Fruit fly (Drosophila melanogaster) whole organism, adult: ENCODE measurements around the gene bcn92.

Experiments
- CG11617 ChIP-seq: fragments of 200-800 bp; sonication (Bioruptor generic); optimal IDR thresholded peaks from 2 replicates; lab custom pipeline; 2017; ENCODE audit warnings: mild to moderate bottlenecking, missing biosample characterization, missing genetic modification reagents, missing genetic modification characterization
- CG12768 ChIP-seq: fragments of 200-800 bp; sonication (Bioruptor generic); optimal IDR thresholded peaks from 2 replicates; lab custom pipeline; 2017; ENCODE audit warnings: missing biosample characterization, missing genetic modification characterization, mild to moderate bottlenecking, moderate library complexity, missing genetic modification reagents
- CG14711 ChIP-seq: fragments of 200-800 bp; sonication (Bioruptor generic); optimal IDR thresholded peaks from 2 replicates; lab custom pipeline; 2018; ENCODE audit warnings: missing biosample characterization, mild to moderate bottlenecking, missing genetic modification characterization, moderate library complexity
- CG1620 ChIP-seq: fragments of 200-800 bp; sonication (Bioruptor generic); optimal IDR thresholded peaks from 2 replicates; lab custom pipeline; 2016; ENCODE audit warnings: missing biosample characterization, missing genetic modification characterization
- CG33017 ChIP-seq: fragments of 200-800 bp; sonication (Bioruptor generic); optimal IDR thresholded peaks from 2 replicates; lab custom pipeline; 2018; ENCODE audit warnings: missing biosample characterization, mild to moderate bottlenecking, missing genetic modification characterization, moderate library complexity
- CG5204 ChIP-seq: fragments of 200-800 bp; sonication (Bioruptor generic); optimal IDR thresholded peaks from 2 replicates; lab custom pipeline; 2016; ENCODE audit warnings: missing biosample characterization, missing genetic modification characterization
- CG7045 ChIP-seq: fragments of 200-800 bp; sonication (Bioruptor generic); optimal IDR thresholded peaks from 2 replicates; lab custom pipeline; 2017; ENCODE audit warnings: missing biosample characterization, mild to moderate bottlenecking, missing genetic modification characterization
- CG7101 ChIP-seq: fragments of 200-800 bp; sonication (Bioruptor generic); optimal IDR thresholded peaks from 2 replicates; lab custom pipeline; 2018; ENCODE audit warnings: missing biosample characterization, mild to moderate bottlenecking, missing genetic modification characterization, moderate library complexity
- Clk ChIP-seq: fragments of 200-800 bp; sonication (Bioruptor generic); optimal IDR thresholded peaks from 2 replicates; lab custom pipeline; 2017; ENCODE audit warnings: missing biosample characterization, missing genetic modification characterization
- Crg-1 ChIP-seq: fragments of 200-800 bp; sonication (Bioruptor generic); optimal IDR thresholded peaks from 2 replicates; lab custom pipeline; 2016; ENCODE audit warnings: missing biosample characterization, missing genetic modification characterization
- Hr96 ChIP-seq: fragments of 200-800 bp; sonication (Bioruptor generic); optimal IDR thresholded peaks from 2 replicates; lab custom pipeline; 2016; ENCODE audit warnings: missing biosample characterization, missing genetic modification characterization
- Mnt ChIP-seq: fragments of 200-800 bp; sonication (Bioruptor generic); optimal IDR thresholded peaks from 2 replicates; lab custom pipeline; 2016; ENCODE audit warnings: missing biosample characterization, mild to moderate bottlenecking, missing genetic modification characterization
- bab1 ChIP-seq: fragments of 200-800 bp; sonication (Bioruptor generic); optimal IDR thresholded peaks from 3 replicates; lab custom pipeline; 2019; ENCODE audit warnings: missing biosample characterization, mild to moderate bottlenecking, missing genetic modification characterization, moderate library complexity
- cic ChIP-seq: fragments of 200-800 bp; sonication (Bioruptor generic); optimal IDR thresholded peaks from 2 replicates; lab custom pipeline; 2017; ENCODE audit warnings: missing biosample characterization, mild to moderate bottlenecking, missing genetic modification characterization, moderate library complexity
- cnc ChIP-seq, 2 experiments: fragments of >200 bp; optimal IDR thresholded peaks; 2 replicates each; lab custom pipeline; 2017
- kay ChIP-seq: fragments of 200-800 bp; sonication (Bioruptor generic); peaks from one replicate; lab custom pipeline; 2016; ENCODE audit warnings: missing biosample characterization, missing genetic modification characterization, borderline replicate concordance
- ovo ChIP-seq: fragments of 200-800 bp; sonication (Bioruptor generic); optimal IDR thresholded peaks from 2 replicates; lab custom pipeline; 2016; ENCODE audit warnings: missing biosample characterization, missing genetic modification characterization
- pad ChIP-seq: fragments of 200-800 bp; sonication (Bioruptor generic); optimal IDR thresholded peaks from 3 replicates; lab custom pipeline; 2017; ENCODE audit warnings: missing biosample characterization, missing genetic modification characterization, mild to moderate bottlenecking, moderate library complexity, missing genetic modification reagents
- tj ChIP-seq: fragments of 200-800 bp; sonication (Bioruptor generic); optimal IDR thresholded peaks from 3 replicates; lab custom pipeline; 2017; ENCODE audit warnings: missing biosample characterization, mild to moderate bottlenecking, missing genetic modification characterization, moderate library complexity
- toe ChIP-seq: fragments of 200-800 bp; sonication (Bioruptor generic); optimal IDR thresholded peaks from 2 replicates; lab custom pipeline; 2016; ENCODE audit warnings: missing biosample characterization, missing genetic modification characterization

The bcn92 gene

dm6 chrX:2123013-2123964 is 26.2 kb downstream of the bcn92 start, which contains the start of gene ph-d:
TSS of gene ph-d (minus strand) at chrX:2123286.
- TF ChIP-seq CG12768 (GFP tag; lab: Kevin White, UChicago), result peak; percentile 60
- peak; percentile 87 for TF ChIP-seq cic (GFP tag; lab: Kevin White, UChicago)
- peak; percentile 93 for TF ChIP-seq Mnt (GFP tag; lab: Kevin White, UChicago)
- TF ChIP-seq CG33017 (tag; lab: Kevin White, UChicago), result no peak
- no peak for TF ChIP-seq cnc (optimal IDR thresholded peaks at IDR 0.05; lab: Kevin White, UChicago)
- TF ChIP-seq ovo (GFP tag; lab: Kevin White, UChicago), result peak; percentile 94
- peak; percentile 72 for TF ChIP-seq CG1620 (GFP tag; lab: Kevin White, UChicago)
- TF ChIP-seq Hr96 (GFP tag; lab: Kevin White, UChicago), result peak; percentile 90
- TF ChIP-seq Crg-1, result peak; percentile 61
- TF ChIP-seq pad (GFP tag; lab: Kevin White, UChicago), result peak; percentile 99
- peak; percentile 84 for TF ChIP-seq CG7101 (tag; lab: Kevin White, UChicago)
- TF ChIP-seq toe, result peak; percentile 40
- no peak for TF ChIP-seq CG5204
- TF ChIP-seq bab1 (GFP tag; lab: Kevin White, UChicago), result peak; percentile 77
- TF ChIP-seq CG14711 (tag; lab: Kevin White, UChicago), result peak; percentile 100
- peak; percentile 80 for TF ChIP-seq Clk
- peak; percentile 87 for TF ChIP-seq CG11617 (GFP tag; lab: Kevin White, UChicago)
- TF ChIP-seq tj, result peak; percentile 92
- TF ChIP-seq CG7045 (GFP tag; lab: Kevin White, UChicago), result no peak
- peak; percentile 65 for TF ChIP-seq kay (GFP tag; lab: Kevin White, UChicago)

dm6 chrX:2121716-2122601 is 27.5 kb downstream of the bcn92 start:
- TF ChIP-seq CG14711 (tag; lab: Kevin White, UChicago), result peak; percentile 12
- peak; percentile 12 for TF ChIP-seq CG7101 (tag; lab: Kevin White, UChicago)
- no peak for TF ChIP-seq tj
- no peak for TF ChIP-seq Crg-1
- TF ChIP-seq Mnt (GFP tag; lab: Kevin White, UChicago), result no peak
- TF ChIP-seq kay (GFP tag; lab: Kevin White, UChicago), result no peak
- TF ChIP-seq pad (GFP tag; lab: Kevin White, UChicago), result peak; percentile 99
- TF ChIP-seq CG33017 (tag; lab: Kevin White, UChicago), result peak; percentile 48
- TF ChIP-seq bab1 (GFP tag; lab: Kevin White, UChicago), result peak; percentile 9

- TF ChIP-seq Crg-1 (no peak), cnc (optimal IDR thresholded peaks at IDR 0.05; lab: Kevin White, UChicago) (no peak), CG1620 (GFP tag; lab: Kevin White, UChicago) (no peak), tj (no peak), cic (GFP tag; lab: Kevin White, UChicago) (no peak), CG7101 (tag; lab: Kevin White, UChicago) (no peak), bab1 (GFP tag; lab: Kevin White, UChicago) (no peak), CG14711 (tag; lab: Kevin White, UChicago) (no peak), kay (GFP tag; lab: Kevin White, UChicago) (no peak), CG11617 (GFP tag; lab: Kevin White, UChicago) (no peak), pad (GFP tag; lab: Kevin White, UChicago) (no peak), CG7045 (GFP tag; lab: Kevin White, UChicago) (no peak)
These were observed 36.8 kb downstream of the bcn92 start for dm6 chrX:2112660-2113059.

dm6 chrX:2108639-2109038 is 40.8 kb downstream of the bcn92 start:
- TF ChIP-seq Mnt (GFP tag; lab: Kevin White, UChicago) (no peak), CG11617 (GFP tag; lab: Kevin White, UChicago) (no peak), toe (no peak), CG7101 (tag; lab: Kevin White, UChicago) (peak; percentile 74), CG1620 (GFP tag; lab: Kevin White, UChicago) (no peak), Clk (no peak), bab1 (GFP tag; lab: Kevin White, UChicago) (peak; percentile 32), CG14711 (tag; lab: Kevin White, UChicago) (peak; percentile 71), pad (GFP tag; lab: Kevin White, UChicago) (peak; percentile 16), CG5204 (no peak), cnc (optimal IDR thresholded peaks at IDR 0.05; lab: Kevin White, UChicago) (no peak), CG12768 (GFP tag; lab: Kevin White, UChicago) (peak; percentile 62), tj (no peak), kay (GFP tag; lab: Kevin White, UChicago) (peak; percentile 54), CG33017 (tag; lab: Kevin White, UChicago) (peak; percentile 47), cic (GFP tag; lab: Kevin White, UChicago) (no peak), ovo (GFP tag; lab: Kevin White, UChicago) (no peak), Hr96 (GFP tag; lab: Kevin White, UChicago) (no peak), CG7045 (GFP tag; lab: Kevin White, UChicago) (peak; percentile 64), Crg-1 (no peak)
